Fruit fly (Drosophila melanogaster): ENCODE data around the gene Ubc87F.

Ubc87F gene

dm6 chr3R:13700738-13701137, 17.2 kb downstream of the Ubc87F start, which contains the start of gene f-cup:
TSS of gene f-cup (minus strand) at chr3R:13700838.
- no peak for TF ChIP-seq Myc (optimal IDR thresholded peaks at IDR 0.05)
- TF ChIP-seq Sin3A (optimal IDR thresholded peaks at IDR 0.05): no peak
- no peak for TF ChIP-seq h (optimal IDR thresholded peaks at IDR 0.05)
- no peak for TF ChIP-seq ttk (optimal IDR thresholded peaks at IDR 0.05)
- no peak for TF ChIP-seq psq (optimal IDR thresholded peaks at IDR 0.05)
- no peak for TF ChIP-seq insv (optimal IDR thresholded peaks at IDR 0.05)

- TF ChIP-seq ttk (optimal IDR thresholded peaks at IDR 0.05) (no peak), Myc (optimal IDR thresholded peaks at IDR 0.05) (no peak), insv (optimal IDR thresholded peaks at IDR 0.05) (no peak), Sin3A (optimal IDR thresholded peaks at IDR 0.05) (no peak), h (optimal IDR thresholded peaks at IDR 0.05) (no peak), psq (optimal IDR thresholded peaks at IDR 0.05) (no peak)
Observed at dm6 chr3R:13700192-13700591, 17.8 kb downstream of the Ubc87F start, which contains the start of gene ninaB. TSS of gene ninaB (plus strand) at chr3R:13700565.

dm6 chr3R:13699350-13699749, 18.6 kb downstream of the Ubc87F start:
- no peak for TF ChIP-seq h (optimal IDR thresholded peaks at IDR 0.05)

dm6 chr3R:13693753-13694152, 24.2 kb downstream of the Ubc87F start, which contains the start of gene CG14367:
TSS of gene CG14367 (plus strand) at chr3R:13694053.
- no peak for TF ChIP-seq Myc (optimal IDR thresholded peaks at IDR 0.05)
- no peak for TF ChIP-seq psq (optimal IDR thresholded peaks at IDR 0.05)
- TF ChIP-seq Sin3A (optimal IDR thresholded peaks at IDR 0.05): no peak
- TF ChIP-seq insv (optimal IDR thresholded peaks at IDR 0.05): no peak
- no peak for TF ChIP-seq ttk (optimal IDR thresholded peaks at IDR 0.05)
- no peak for TF ChIP-seq h (optimal IDR thresholded peaks at IDR 0.05)

- TF ChIP-seq ttk (optimal IDR thresholded peaks at IDR 0.05) (no peak), h (optimal IDR thresholded peaks at IDR 0.05) (no peak), psq (optimal IDR thresholded peaks at IDR 0.05) (no peak), Sin3A (optimal IDR thresholded peaks at IDR 0.05) (no peak), insv (optimal IDR thresholded peaks at IDR 0.05) (no peak), Myc (optimal IDR thresholded peaks at IDR 0.05) (no peak)
Observed at dm6 chr3R:13686371-13687211, 31.4 kb downstream of the Ubc87F start, which contains the start of gene omd. TSS of gene omd (minus strand) at chr3R:13687210.

- TF ChIP-seq Myc (optimal IDR thresholded peaks at IDR 0.05) (no peak), psq (optimal IDR thresholded peaks at IDR 0.05) (no peak), insv (optimal IDR thresholded peaks at IDR 0.05) (no peak), h (optimal IDR thresholded peaks at IDR 0.05) (no peak), ttk (optimal IDR thresholded peaks at IDR 0.05) (no peak), Sin3A (optimal IDR thresholded peaks at IDR 0.05) (no peak)
Observed at dm6 chr3R:13685969-13686368, 32.0 kb downstream of the Ubc87F start.

- no peak for TF ChIP-seq ttk (optimal IDR thresholded peaks at IDR 0.05)
- TF ChIP-seq Myc (optimal IDR thresholded peaks at IDR 0.05): no peak
- TF ChIP-seq h (optimal IDR thresholded peaks at IDR 0.05): no peak
- no peak for TF ChIP-seq Sin3A (optimal IDR thresholded peaks at IDR 0.05)
- TF ChIP-seq psq (optimal IDR thresholded peaks at IDR 0.05): peak; percentile 47
- no peak for TF ChIP-seq insv (optimal IDR thresholded peaks at IDR 0.05)
Observed at dm6 chr3R:13684569-13685402, 33.2 kb downstream of the Ubc87F start.

- TF ChIP-seq ttk (optimal IDR thresholded peaks at IDR 0.05) (no peak), psq (optimal IDR thresholded peaks at IDR 0.05) (peak; percentile 32)
Observed at dm6 chr3R:13683624-13684568, 34.1 kb downstream of the Ubc87F start, which contains the start of gene flfl. TSS of gene flfl (plus strand) at chr3R:13683921.

dm6 chr3R:13682994-13683623, 34.9 kb downstream of the Ubc87F start:
- no peak for TF ChIP-seq psq (optimal IDR thresholded peaks at IDR 0.05)
- no peak for TF ChIP-seq h (optimal IDR thresholded peaks at IDR 0.05)
- no peak for TF ChIP-seq Sin3A (optimal IDR thresholded peaks at IDR 0.05)
- no peak for TF ChIP-seq insv (optimal IDR thresholded peaks at IDR 0.05)
- no peak for TF ChIP-seq ttk (optimal IDR thresholded peaks at IDR 0.05)
- no peak for TF ChIP-seq Myc (optimal IDR thresholded peaks at IDR 0.05)

- TF ChIP-seq Myc (optimal IDR thresholded peaks at IDR 0.05) (no peak), psq (optimal IDR thresholded peaks at IDR 0.05) (no peak), insv (optimal IDR thresholded peaks at IDR 0.05) (no peak), h (optimal IDR thresholded peaks at IDR 0.05) (no peak), Sin3A (optimal IDR thresholded peaks at IDR 0.05) (no peak), ttk (optimal IDR thresholded peaks at IDR 0.05) (no peak)
Observed at dm6 chr3R:13676137-13677086, 41.6 kb downstream of the Ubc87F start, which contains the start of the genes Lkb1 and CG9588. TSS of gene Lkb1 (plus strand) at chr3R:13676549. TSS of gene CG9588 (minus strand) at chr3R:13676681.

Measured in Kc167 (cell line).